Fruit fly (Drosophila melanogaster): ENCODE measurements around the gene sn.

- TF ChIP-seq CG8159 (tag; optimal IDR thresholded peaks at IDR 0.05) = no peak
- no peak for TF ChIP-seq CG15710 (tag; optimal IDR thresholded peaks at IDR 0.05)
- TF ChIP-seq CG10348 (GFP tag; IDR thresholded peaks at IDR 0.05) = no peak
- TF ChIP-seq Ets98B (GFP tag; IDR thresholded peaks at IDR 0.05) = no peak
Measured at dm6 chrX:7967848-7968143, 4.0 kb downstream of the sn start.

Measured in whole organism, pupa.